Worm (Caenorhabditis elegans) whole organism, late embryonic: ENCODE data around the gene prkl-1.

Experiments
- ceh-34 ChIP-seq: sonication (generic microtip); optimal IDR thresholded peaks from 2 replicates; lab custom pipeline; 2016; ENCODE audit warnings: mild to moderate bottlenecking, missing genetic modification characterization, missing compliant biosample characterization
- elt-4 ChIP-seq: sonication (generic microtip); optimal IDR thresholded peaks from 2 replicates; lab custom pipeline; 2016; ENCODE audit warnings: missing genetic modification characterization, missing compliant biosample characterization
- pqm-1 ChIP-seq: sonication (generic microtip); optimal IDR thresholded peaks from 2 replicates; lab custom pipeline; 2016; ENCODE audit warnings: missing genetic modification characterization, missing compliant biosample characterization

DNA sequence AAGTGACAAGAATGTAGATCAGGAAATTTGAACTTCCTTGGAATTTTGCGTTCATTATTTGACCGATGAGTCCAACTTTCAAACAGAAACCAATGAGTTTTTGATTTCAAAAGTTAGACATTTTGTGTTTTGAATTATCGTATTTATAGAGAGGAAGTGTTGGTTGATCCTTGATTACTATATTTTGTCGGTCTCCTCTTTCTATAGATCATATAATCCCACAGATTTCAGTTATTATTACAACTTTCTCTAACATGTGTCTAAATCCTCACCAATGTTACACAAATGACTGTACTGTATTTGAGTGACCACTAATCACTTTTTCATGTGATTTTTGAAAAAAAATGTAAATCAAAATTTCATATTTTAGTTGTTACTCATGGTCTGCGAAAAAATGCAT is 22.2 kb downstream of the prkl-1 start, which contains the start of gene B0478.3:
- TF ChIP-seq ceh-34 (tag; lab: Kevin White, UChicago) = no peak
- no peak for TF ChIP-seq elt-4 (tag; lab: Kevin White, UChicago)
- TF ChIP-seq pqm-1 (tag; lab: Kevin White, UChicago) = no peak
